Fruit fly (Drosophila melanogaster) whole organism, wandering third instar larva: Measurements from ENCODE around the gene tomb.

ENCODE experiments used
- Hr83 ChIP-seq: fragments of 200-300 bp; sonication (Bioruptor generic); optimal IDR thresholded peaks from 2 replicates; lab custom pipeline; 2016; ENCODE audit warnings: missing biosample characterization, mild to moderate bottlenecking, missing genetic modification characterization, moderate library complexity; ENCODE audit not compliant: poor library complexity, severe bottlenecking
- Rel ChIP-seq, 2 experiments: fragments of 200-800 bp; sonication (Bioruptor generic) in 1 of 2; optimal IDR thresholded peaks; 2 replicates in 1 of 2; 3 replicates in 1 of 2; lab custom pipeline; 2016 to 2019; ENCODE audit warnings: mild to moderate bottlenecking in 2 of 2, missing biosample characterization in 2 of 2, missing genetic modification characterization in 2 of 2, moderate library complexity in 1 of 2
- dmrt93B ChIP-seq: fragments of 200-800 bp; sonication (Bioruptor generic); optimal IDR thresholded peaks from 2 replicates; lab custom pipeline; 2018; ENCODE audit warnings: missing biosample characterization, mild to moderate bottlenecking, missing genetic modification characterization
- ey ChIP-seq: fragments of 200-800 bp; sonication (Bioruptor generic); optimal IDR thresholded peaks from 2 replicates; lab custom pipeline; 2016; ENCODE audit warnings: missing biosample characterization, missing genetic modification characterization
- h ChIP-seq: fragments of 200-800 bp; sonication (Bioruptor generic); optimal IDR thresholded peaks from 3 replicates; lab custom pipeline; 2016; ENCODE audit warnings: missing biosample characterization, mild to moderate bottlenecking, missing genetic modification characterization
- rgr ChIP-seq: fragments of 200-800 bp; sonication (Bioruptor generic); optimal IDR thresholded peaks from 3 replicates; lab custom pipeline; 2016; ENCODE audit warnings: missing biosample characterization, mild to moderate bottlenecking, missing genetic modification characterization
- sage ChIP-seq: fragments of 200-800 bp; sonication (Bioruptor generic); optimal IDR thresholded peaks from 2 replicates; lab custom pipeline; 2016; ENCODE audit warnings: missing biosample characterization, mild to moderate bottlenecking, missing genetic modification characterization
- sv ChIP-seq: fragments of 200-800 bp; sonication (Bioruptor generic); optimal IDR thresholded peaks from 3 replicates; lab custom pipeline; 2016; ENCODE audit warnings: missing biosample characterization, missing genetic modification characterization
- woc ChIP-seq: sonication (Bioruptor generic); optimal IDR thresholded peaks from 2 replicates; lab custom pipeline; 2016; ENCODE audit warnings: missing biosample characterization, mild to moderate bottlenecking, missing genetic modification characterization

DNA sequence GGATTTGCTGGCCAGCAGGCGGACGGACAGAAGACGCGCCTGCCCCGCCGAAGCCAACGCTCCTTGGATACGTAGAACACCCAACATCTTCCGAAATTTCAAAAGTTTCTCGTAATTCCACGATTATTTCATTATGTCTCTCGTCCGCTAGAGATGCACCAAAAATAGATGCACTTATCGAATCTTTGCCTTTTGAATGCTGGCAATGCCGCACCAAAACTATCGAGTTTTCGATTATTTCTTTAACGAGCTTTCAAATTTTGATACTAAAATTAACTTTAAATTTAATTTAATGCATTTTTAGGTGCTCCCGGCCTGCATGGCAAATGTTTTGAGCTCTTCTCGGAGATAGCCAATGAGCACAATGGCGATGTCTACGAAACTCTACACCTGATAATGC lies 4.5 kb downstream of the tomb start, which contains the start of gene Coq6:
- TF ChIP-seq Rel (GFP tag; optimal IDR thresholded peaks at IDR 0.05; lab: Kevin White, UChicago) (no peak), Rel (tag; optimal IDR thresholded peaks at IDR 0.05; lab: Kevin White, UChicago) (no peak), ey (no peak), dmrt93B (no peak), rgr (GFP tag; lab: Kevin White, UChicago) (no peak), h (no peak), woc (no peak), sv (no peak), sage (GFP tag; lab: Kevin White, UChicago) (no peak), Hr83 (GFP tag; lab: Kevin White, UChicago) (peak; percentile 80)
